Fruit fly (Drosophila melanogaster): ENCODE results near the gene Galk.

Gene Galk

DNA sequence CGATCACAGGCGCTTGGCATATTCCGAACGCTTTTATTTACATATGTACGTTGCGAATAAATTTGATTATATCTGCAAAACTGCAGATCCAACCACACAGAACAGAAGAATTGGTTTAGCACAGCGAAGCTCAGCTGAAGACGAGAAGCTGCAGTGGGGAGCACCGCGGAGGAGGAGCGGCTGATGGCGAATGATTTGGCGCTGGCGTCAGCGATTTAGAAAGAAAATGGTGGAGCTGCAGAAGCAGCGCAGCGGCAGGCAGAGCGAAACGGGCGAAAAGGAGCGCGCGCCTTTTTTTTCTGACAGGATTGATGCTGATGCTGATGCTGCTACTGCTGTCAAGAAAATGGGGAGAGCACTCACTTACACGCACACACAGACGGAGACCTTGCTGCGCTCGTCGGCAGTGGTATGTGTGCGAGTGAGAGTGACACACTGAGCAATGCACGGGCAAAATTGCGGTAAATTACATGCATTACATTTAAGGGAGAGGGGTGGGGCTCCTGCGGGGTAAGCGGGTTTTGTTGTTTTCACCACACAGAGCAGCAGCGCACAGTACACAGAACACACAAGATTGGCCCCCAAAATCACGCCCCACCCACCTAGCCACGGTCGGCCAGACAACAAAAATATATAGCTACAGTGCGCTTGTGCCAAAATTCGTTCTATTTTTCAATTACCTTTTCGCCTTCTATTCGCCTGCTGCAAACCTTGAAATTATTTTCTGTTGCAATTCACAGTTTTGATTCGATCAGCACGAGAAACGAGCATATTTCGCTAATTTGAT lies 11.2 kb upstream of the Galk start (continued):
- TF ChIP-seq D (optimal IDR thresholded peaks at IDR 0.05) (no peak), D (GFP tag; optimal IDR thresholded peaks at IDR 0.05) (no peak), Sox102F (GFP tag; optimal IDR thresholded peaks at IDR 0.05) (no peak), cato (GFP tag; optimal IDR thresholded peaks at IDR 0.05; ENCODE audit: borderline replicate concordance) (no peak), crol (GFP tag; IDR thresholded peaks at IDR 0.05) (peak; percentile 85), Sin3A (optimal IDR thresholded peaks at IDR 0.05) (no peak), NC2β (GFP tag; optimal IDR thresholded peaks at IDR 0.05) (no peak), sens (GFP tag) (peak; percentile 55), MTF-1 (GFP tag; optimal IDR thresholded peaks at IDR 0.05; ENCODE audit: borderline replicate concordance) (no peak), Adf1 (GFP tag; IDR thresholded peaks at IDR 0.05) (peak; percentile 5; the same call in 1 of the 2 replicates), aop (GFP tag; IDR thresholded peaks at IDR 0.05) (no peak), NC2α (GFP tag; optimal IDR thresholded peaks at IDR 0.05) (no peak), usp (GFP tag; optimal IDR thresholded peaks at IDR 0.05) (no peak), Dad (GFP tag; optimal IDR thresholded peaks at IDR 0.05) (no peak), CG17359 (tag; optimal IDR thresholded peaks at IDR 0.05) (no peak), rib (GFP tag; IDR thresholded peaks at IDR 0.05) (no peak), CG11085 (GFP tag; IDR thresholded peaks at IDR 0.05) (no peak), CG42726 (GFP tag; IDR thresholded peaks at IDR 0.05; ENCODE audit: partially characterized antibody) (no peak), CG4854 (GFP tag; optimal IDR thresholded peaks at IDR 0.05) (no peak), CG11398 (GFP tag; optimal IDR thresholded peaks at IDR 0.05) (no peak), p53 (GFP tag; optimal IDR thresholded peaks at IDR 0.05) (no peak), chm (GFP tag; IDR thresholded peaks at IDR 0.05) (no peak), fd96Cb (tag; optimal IDR thresholded peaks at IDR 0.05) (no peak), CG1024 (GFP tag; IDR thresholded peaks at IDR 0.05) (no peak), CG2678 (tag; optimal IDR thresholded peaks at IDR 0.05) (no peak), CG3407 (GFP tag; optimal IDR thresholded peaks at IDR 0.05) (no peak), CG1647 (GFP tag; optimal IDR thresholded peaks at IDR 0.05) (no peak), cwo (GFP tag; optimal IDR thresholded peaks at IDR 0.05) (no peak), Hmx (GFP tag; optimal IDR thresholded peaks at IDR 0.05) (no peak), caup (GFP tag; optimal IDR thresholded peaks at IDR 0.05; ENCODE audit: severe bottlenecking) (no peak), HLHmδ (GFP tag; optimal IDR thresholded peaks at IDR 0.05) (no peak), Hr51 (GFP tag; optimal IDR thresholded peaks at IDR 0.05) (no peak), Opbp (GFP tag; IDR thresholded peaks at IDR 0.05; ENCODE audit: partially characterized antibody) (peak; percentile 44; the same call in 2 of the 3 replicates), Dref (GFP tag; IDR thresholded peaks at IDR 0.05) (no peak), pho (GFP tag; optimal IDR thresholded peaks at IDR 0.05) (no peak), CG10565 (GFP tag; optimal IDR thresholded peaks at IDR 0.05) (no peak), Ssrp (tag; optimal IDR thresholded peaks at IDR 0.05) (no peak), nerfin-1 (tag; optimal IDR thresholded peaks at IDR 0.05) (peak; percentile 16), sr (GFP tag; IDR thresholded peaks at IDR 0.05) (no peak), jigr1 (GFP tag; IDR thresholded peaks at IDR 0.05) (no peak), CG1233 (GFP tag; optimal IDR thresholded peaks at IDR 0.05) (no peak), pnt (GFP tag; optimal IDR thresholded peaks at IDR 0.05) (no peak), danr (GFP tag; IDR thresholded peaks at IDR 0.05) (no peak), CG3726 (GFP tag; IDR thresholded peaks at IDR 0.05) (no peak), Oaz (GFP tag; IDR thresholded peaks at IDR 0.05) (no peak), CG6854 (GFP tag; optimal IDR thresholded peaks at IDR 0.05) (peak; percentile 38), chinmo (GFP tag; IDR thresholded peaks at IDR 0.05; ENCODE audit: partially characterized antibody) (no peak), dan (GFP tag; IDR thresholded peaks at IDR 0.05) (no peak), HLH3B (GFP tag; IDR thresholded peaks at IDR 0.05) (no peak), CG12659 (GFP tag; optimal IDR thresholded peaks at IDR 0.05) (no peak), HLH54F (GFP tag; optimal IDR thresholded peaks at IDR 0.05) (no peak)
